Worm (Caenorhabditis elegans) whole organism, L4/young adult: ENCODE results near the gene H04M03.12.

Experiments used
- W03F9.2 ChIP-seq: fragments of 150-350 bp; optimal IDR thresholded peaks from 2 replicates; lab custom pipeline; 2014; ENCODE audit warnings: missing biosample characterization, missing genetic modification characterization
- dao-5 ChIP-seq: sonication (generic microtip); optimal IDR thresholded peaks from 2 replicates; lab custom pipeline; 2016; ENCODE audit warnings: missing genotype, missing genetic modification characterization, moderate library complexity, missing compliant biosample characterization
- him-1 ChIP-seq: sonication (generic microtip); optimal IDR thresholded peaks from 2 replicates; lab custom pipeline; 2016; ENCODE audit warnings: missing genotype, missing genetic modification reagents, missing genetic modification characterization, missing compliant biosample characterization

H04M03.12 gene

ce11 chrIV:5930345-5930744, 27.2 kb upstream of the H04M03.12 start, which contains the start of gene lin-33:
TSS of gene lin-33 (plus strand) at chrIV:5930645.
- TF ChIP-seq dao-5 (tag; lab: Kevin White, UChicago): no peak
- TF ChIP-seq him-1: no peak
- TF ChIP-seq W03F9.2: no peak

- no peak for TF ChIP-seq him-1
- no peak for TF ChIP-seq W03F9.2
- no peak for TF ChIP-seq dao-5 (tag; lab: Kevin White, UChicago)
These were observed 25.8 kb upstream of the H04M03.12 start for ce11 chrIV:5928957-5929356.

ce11 chrIV:5927805-5928204, 24.6 kb upstream of the H04M03.12 start:
- TF ChIP-seq dao-5 (tag; lab: Kevin White, UChicago): no peak
- no peak for TF ChIP-seq him-1

- TF ChIP-seq dao-5 (tag; lab: Kevin White, UChicago) (no peak), W03F9.2 (no peak), him-1 (no peak)
These were observed 23.5 kb upstream of the H04M03.12 start for ce11 chrIV:5926643-5927042.

ce11 chrIV:5924241-5924640, 21.1 kb upstream of the H04M03.12 start:
- TF ChIP-seq dao-5 (tag; lab: Kevin White, UChicago): no peak
- no peak for TF ChIP-seq W03F9.2
- no peak for TF ChIP-seq him-1

ce11 chrIV:5923112-5923511, 20.0 kb upstream of the H04M03.12 start:
- TF ChIP-seq W03F9.2: no peak
- no peak for TF ChIP-seq him-1
- TF ChIP-seq dao-5 (tag; lab: Kevin White, UChicago): no peak

ce11 chrIV:5917026-5917425, 13.9 kb upstream of the H04M03.12 start, which contains the start of gene dhhc-13:
TSS of gene dhhc-13 (plus strand) at chrIV:5917326.
- no peak for TF ChIP-seq dao-5 (tag; lab: Kevin White, UChicago)
- no peak for TF ChIP-seq him-1
- TF ChIP-seq W03F9.2: no peak

- TF ChIP-seq dao-5 (tag; lab: Kevin White, UChicago) (no peak), him-1 (no peak), W03F9.2 (no peak)
These were observed 12.0 kb upstream of the H04M03.12 start for ce11 chrIV:5915152-5915551.

ce11 chrIV:5902730-5903129, 425 bp downstream of the H04M03.12 start:
- no peak for TF ChIP-seq him-1
- no peak for TF ChIP-seq dao-5 (tag; lab: Kevin White, UChicago)
- TF ChIP-seq W03F9.2: no peak

- TF ChIP-seq W03F9.2: no peak
- TF ChIP-seq him-1: no peak
- TF ChIP-seq dao-5 (tag; lab: Kevin White, UChicago): no peak
These were observed 6.8 kb downstream of the H04M03.12 start, which contains the start of gene pck-3 for ce11 chrIV:5896341-5896740. TSS of gene pck-3 (plus strand) at chrIV:5896641.

- TF ChIP-seq dao-5 (tag; lab: Kevin White, UChicago): no peak
- no peak for TF ChIP-seq him-1
- no peak for TF ChIP-seq W03F9.2
These were observed 8.0 kb downstream of the H04M03.12 start, which contains the start of gene nspb-6 for ce11 chrIV:5895190-5895589. TSS of gene nspb-6 (plus strand) at chrIV:5895490.

ce11 chrIV:5891265-5891664, 11.9 kb downstream of the H04M03.12 start, which contains the start of gene H04M03.3:
TSS of gene H04M03.3 (plus strand) at chrIV:5891565.
- TF ChIP-seq dao-5 (tag; lab: Kevin White, UChicago) (no peak), W03F9.2 (no peak), him-1 (no peak)

ce11 chrIV:5886605-5887004, 16.6 kb downstream of the H04M03.12 start:
- TF ChIP-seq him-1: no peak
- no peak for TF ChIP-seq W03F9.2
- no peak for TF ChIP-seq dao-5 (tag; lab: Kevin White, UChicago)

ce11 chrIV:5885180-5885887, 17.8 kb downstream of the H04M03.12 start, which contains the start of gene glf-1:
TSS of gene glf-1 (plus strand) at chrIV:5885835.
- no peak for TF ChIP-seq dao-5 (tag; lab: Kevin White, UChicago)

ce11 chrIV:5884500-5884899, 18.7 kb downstream of the H04M03.12 start, which contains the start of gene H04M03.11:
TSS of gene H04M03.11 (minus strand) at chrIV:5884600.
- no peak for TF ChIP-seq W03F9.2
- no peak for TF ChIP-seq him-1
- no peak for TF ChIP-seq dao-5 (tag; lab: Kevin White, UChicago)

ce11 chrIV:5879853-5880252, 23.3 kb downstream of the H04M03.12 start, which contains the start of gene srv-22:
TSS of gene srv-22 (minus strand) at chrIV:5879953.
- TF ChIP-seq dao-5 (tag; lab: Kevin White, UChicago) (no peak), him-1 (no peak), W03F9.2 (no peak)
